Worm (Caenorhabditis elegans) whole organism, L3 larva: ENCODE results near the gene cab-1.

Source experiments
- nhr-11 ChIP-seq: fragments of 150-350 bp; optimal IDR thresholded peaks from 2 replicates; lab custom pipeline; 2014; ENCODE audit warnings: missing biosample characterization, missing genetic modification characterization
- pha-4 ChIP-seq: fragments of 150-350 bp; optimal IDR thresholded peaks from 2 replicates; lab custom pipeline; 2014; ENCODE audit warnings: missing biosample characterization, missing genetic modification reagents, missing genetic modification characterization

- TF ChIP-seq pha-4 (tag; lab: Kevin White, UChicago) (no peak), nhr-11 (tag; lab: Kevin White, UChicago) (no peak)
Observed at ce11 chrX:12158641-12159040, 54.1 kb downstream of the cab-1 start.
